Fruit fly (Drosophila melanogaster) whole organism, embryonic: ENCODE results near the gene Pop2.

ENCODE experiments used
- Ada2b ChIP-seq: fragments of 200-800 bp; sonication (Bioruptor generic); IDR thresholded peaks from 2 replicates; pipeline ENCODE4 v1.3.6; 2022; ENCODE audit warnings: missing biosample characterization, missing genetic modification characterization
- Bdp1 ChIP-seq: fragments of 200-800 bp; sonication (Bioruptor generic); optimal IDR thresholded peaks from 3 replicates; lab custom pipeline; 2016; ENCODE audit warnings: missing biosample characterization, missing genetic modification characterization
- Blimp-1 ChIP-seq: fragments of 200-800 bp; sonication (Bioruptor generic); optimal IDR thresholded peaks from 3 replicates; lab custom pipeline; 2018; ENCODE audit warnings: missing biosample characterization, missing genetic modification characterization, mild to moderate bottlenecking, moderate library complexity, missing genetic modification reagents
- CG10979 ChIP-seq: fragments of 200-800 bp; sonication (Bioruptor generic); optimal IDR thresholded peaks from 2 replicates; lab custom pipeline; 2018; ENCODE audit warnings: missing biosample characterization, mild to moderate bottlenecking, missing genetic modification characterization, moderate library complexity
- CG11504 ChIP-seq: fragments of 200-800 bp; sonication (Bioruptor generic); optimal IDR thresholded peaks from 3 replicates; lab custom pipeline; 2019; ENCODE audit warnings: missing biosample characterization, mild to moderate bottlenecking, missing genetic modification characterization, moderate library complexity
- CG11695 ChIP-seq: fragments of 200-800 bp; sonication (Bioruptor generic); IDR thresholded peaks from 3 replicates; pipeline ENCODE4 v1.3.6; 2022; ENCODE audit warnings: missing biosample characterization, missing genetic modification characterization
- CG13424 ChIP-seq: fragments of 200-800 bp; sonication (Bioruptor generic); optimal IDR thresholded peaks from 2 replicates; lab custom pipeline; 2019; ENCODE audit warnings: missing biosample characterization, mild to moderate bottlenecking, missing genetic modification characterization, moderate library complexity
- CG14710 ChIP-seq: fragments of 200-800 bp; sonication (Bioruptor generic); optimal IDR thresholded peaks from 3 replicates; lab custom pipeline; 2019; ENCODE audit warnings: missing biosample characterization, mild to moderate bottlenecking, missing genetic modification characterization, moderate library complexity
- CG15514 ChIP-seq: fragments of 200-800 bp; sonication (Bioruptor generic); optimal IDR thresholded peaks from 3 replicates; lab custom pipeline; 2017; ENCODE audit warnings: missing biosample characterization, missing genetic modification characterization, mild to moderate bottlenecking, moderate library complexity, missing genetic modification reagents
- CG15601 ChIP-seq: fragments of 200-800 bp; sonication (Bioruptor generic); optimal IDR thresholded peaks from 3 replicates; lab custom pipeline; 2019; ENCODE audit warnings: missing biosample characterization, mild to moderate bottlenecking, missing genetic modification characterization, moderate library complexity
- CG1603 ChIP-seq: fragments of 200-800 bp; sonication (Bioruptor generic); optimal IDR thresholded peaks from 2 replicates; lab custom pipeline; 2019; ENCODE audit warnings: missing biosample characterization, mild to moderate bottlenecking, missing genetic modification characterization, moderate library complexity
- CG17359 ChIP-seq: fragments of 200-800 bp; sonication (Bioruptor generic); optimal IDR thresholded peaks from 3 replicates; lab custom pipeline; 2018; ENCODE audit warnings: missing biosample characterization, mild to moderate bottlenecking, missing genetic modification characterization, moderate library complexity
- CG17361 ChIP-seq: fragments of 200-800 bp; sonication (Bioruptor generic); IDR thresholded peaks from 3 replicates; pipeline ENCODE4 v1.3.6; 2022; ENCODE audit warnings: missing biosample characterization, missing genetic modification characterization
- CG17829 ChIP-seq: fragments of 200-800 bp; optimal IDR thresholded peaks from 2 replicates; lab custom pipeline; 2019; ENCODE audit warnings: missing biosample characterization, mild to moderate bottlenecking, missing genetic modification characterization, moderate library complexity
- CG2712 ChIP-seq: fragments of 200-800 bp; optimal IDR thresholded peaks from 3 replicates; lab custom pipeline; 2019; ENCODE audit warnings: missing biosample characterization, mild to moderate bottlenecking, missing genetic modification characterization, moderate library complexity
- CG31441 ChIP-seq: fragments of 200-800 bp; sonication (Bioruptor generic); IDR thresholded peaks from 2 replicates; pipeline ENCODE4 v1.3.6; 2022; ENCODE audit warnings: missing biosample characterization, missing genetic modification characterization
- CG34376 ChIP-seq: fragments of 200-800 bp; sonication (Bioruptor generic); optimal IDR thresholded peaks from 2 replicates; lab custom pipeline; 2018; ENCODE audit warnings: missing biosample characterization, mild to moderate bottlenecking, missing genetic modification characterization
- CG3838 ChIP-seq: fragments of 200-800 bp; sonication (Bioruptor generic); optimal IDR thresholded peaks from 3 replicates; lab custom pipeline; 2016; ENCODE audit warnings: missing biosample characterization, missing genetic modification characterization
- CG43689 ChIP-seq: fragments of 200-800 bp; sonication (Bioruptor generic); IDR thresholded peaks from 2 replicates; pipeline ENCODE4 v1.3.6; 2022; ENCODE audit warnings: missing biosample characterization, missing genetic modification characterization
- CG6689 ChIP-seq: fragments of 200-800 bp; sonication (Bioruptor generic); IDR thresholded peaks from 2 replicates; pipeline ENCODE4 v1.3.6; 2022; ENCODE audit warnings: missing biosample characterization, missing genetic modification characterization
- CG7357 ChIP-seq: fragments of 200-800 bp; sonication (Bioruptor generic); IDR thresholded peaks from 3 replicates; pipeline ENCODE4 v1.3.6; 2022; ENCODE audit warnings: missing biosample characterization, missing genetic modification characterization
- CG8478 ChIP-seq: fragments of >200 bp; optimal IDR thresholded peaks from 2 replicates; lab custom pipeline; 2018
- D19A ChIP-seq: fragments of 200-800 bp; optimal IDR thresholded peaks from 3 replicates; lab custom pipeline; 2019; ENCODE audit warnings: missing biosample characterization, mild to moderate bottlenecking, missing genetic modification characterization, moderate library complexity
- D19B ChIP-seq: fragments of 200-800 bp; sonication (Bioruptor generic); optimal IDR thresholded peaks from 2 replicates; lab custom pipeline; 2017; ENCODE audit warnings: missing biosample characterization, mild to moderate bottlenecking, missing genetic modification characterization
- Dbx ChIP-seq: fragments of 200-800 bp; sonication (Bioruptor generic); IDR thresholded peaks from 3 replicates; pipeline ENCODE4 v1.3.6; 2022; ENCODE audit warnings: missing biosample characterization, missing genetic modification characterization
- Fer1 ChIP-seq: fragments of 200-800 bp; sonication (Bioruptor generic); optimal IDR thresholded peaks from 2 replicates; lab custom pipeline; 2017; ENCODE audit warnings: missing biosample characterization, mild to moderate bottlenecking, missing genetic modification characterization
- Gsc ChIP-seq: fragments of 200-800 bp; sonication (Bioruptor generic); IDR thresholded peaks from 2 replicates; pipeline ENCODE4 v1.3.6; 2022; ENCODE audit warnings: missing biosample characterization, missing genetic modification characterization
- Hr51 ChIP-seq, 2 experiments: fragments of 200-800 bp; sonication (Bioruptor generic); optimal IDR thresholded peaks; 2 replicates in 1 of 2; 3 replicates in 1 of 2; lab custom pipeline; 2016 to 2018; ENCODE audit warnings: missing biosample characterization in 2 of 2, missing genetic modification characterization in 2 of 2, mild to moderate bottlenecking in 1 of 2, moderate library complexity in 1 of 2
- Med ChIP-seq: fragments of 200-800 bp; sonication (Bioruptor generic); peaks from one replicate; lab custom pipeline; 2016; ENCODE audit warnings: missing biosample characterization, missing genetic modification characterization, mild to moderate bottlenecking, inconsistent platforms, moderate library complexity
- Oli ChIP-seq: fragments of 200-800 bp; sonication (Bioruptor generic); optimal IDR thresholded peaks from 2 replicates; lab custom pipeline; 2018; ENCODE audit warnings: missing biosample characterization, mild to moderate bottlenecking, missing genetic modification characterization, moderate library complexity
- Sox102F ChIP-seq: fragments of 200-800 bp; sonication (Bioruptor generic); optimal IDR thresholded peaks from 2 replicates; lab custom pipeline; 2018; ENCODE audit warnings: missing biosample characterization, mild to moderate bottlenecking, missing genetic modification characterization, moderate library complexity
- Xrp1 ChIP-seq: fragments of 200-800 bp; sonication (Bioruptor generic); IDR thresholded peaks from 2 replicates; pipeline ENCODE4 v1.3.6; 2022; ENCODE audit warnings: missing biosample characterization, missing genetic modification characterization
- ara ChIP-seq: fragments of 200-800 bp; sonication (Bioruptor generic); IDR thresholded peaks from 2 replicates; pipeline ENCODE4 v1.3.6; 2022; ENCODE audit warnings: missing biosample characterization, missing genetic modification characterization
- cas ChIP-seq: fragments of 200-800 bp; sonication (Bioruptor generic); IDR thresholded peaks from 2 replicates; pipeline ENCODE4 v1.3.6; 2022; ENCODE audit warnings: missing biosample characterization, missing genetic modification characterization
- fd96Cb ChIP-seq: fragments of 200-800 bp; sonication (Bioruptor generic); optimal IDR thresholded peaks from 2 replicates; lab custom pipeline; 2018; ENCODE audit warnings: missing biosample characterization, mild to moderate bottlenecking, missing genetic modification characterization, moderate library complexity
- gce ChIP-seq: fragments of 200-800 bp; sonication (Bioruptor generic); IDR thresholded peaks from 3 replicates; pipeline ENCODE4 v1.3.6; 2022; ENCODE audit warnings: missing biosample characterization, missing genetic modification characterization
- gcm ChIP-seq: fragments of 200-800 bp; sonication (Bioruptor generic); optimal IDR thresholded peaks from 2 replicates; lab custom pipeline; 2019; ENCODE audit warnings: missing biosample characterization, mild to moderate bottlenecking, missing genetic modification characterization, moderate library complexity
- gcm2 ChIP-seq: fragments of 200-800 bp; sonication (Bioruptor generic); optimal IDR thresholded peaks from 2 replicates; lab custom pipeline; 2016; ENCODE audit warnings: missing biosample characterization, missing genetic modification characterization
- klu ChIP-seq: fragments of 200-800 bp; sonication (Bioruptor generic); IDR thresholded peaks from 2 replicates; pipeline ENCODE4 v1.3.6; 2022; ENCODE audit warnings: missing biosample characterization, missing genetic modification characterization
- lab ChIP-seq: fragments of 200-800 bp; sonication (Bioruptor generic); optimal IDR thresholded peaks from 3 replicates; lab custom pipeline; 2017; ENCODE audit warnings: missing biosample characterization, missing genetic modification characterization, mild to moderate bottlenecking, moderate library complexity, missing genetic modification reagents
- nerfin-2 ChIP-seq: fragments of 200-800 bp; sonication (Bioruptor generic); IDR thresholded peaks from 2 replicates; pipeline ENCODE4 v1.3.6; 2022; ENCODE audit warnings: missing biosample characterization, missing genetic modification characterization; ENCODE audit not compliant: partially characterized antibody
- phol ChIP-seq: fragments of 200-800 bp; sonication (Bioruptor generic); optimal IDR thresholded peaks from 3 replicates; lab custom pipeline; 2018; ENCODE audit warnings: missing biosample characterization, mild to moderate bottlenecking, missing genetic modification characterization, moderate library complexity
- pum ChIP-seq: fragments of 200-800 bp; sonication (Bioruptor generic); optimal IDR thresholded peaks from 2 replicates; lab custom pipeline; 2016; ENCODE audit warnings: missing biosample characterization, missing genetic modification characterization
- ro ChIP-seq: fragments of 200-800 bp; sonication (Bioruptor generic); IDR thresholded peaks from 2 replicates; pipeline ENCODE4 v1.3.6; 2022; ENCODE audit warnings: missing biosample characterization, missing genetic modification characterization
- row ChIP-seq: fragments of 200-800 bp; sonication (Bioruptor generic); IDR thresholded peaks from 3 replicates; pipeline ENCODE4 v1.3.6; 2022; ENCODE audit warnings: missing biosample characterization, missing genetic modification characterization
- sc ChIP-seq, 3 experiments: fragments of >200 bp in 2 of 3; fragments of 200-800 bp in 1 of 3; sonication (Bioruptor generic) in 1 of 3; optimal IDR thresholded peaks; 2 replicates in 2 of 3; 3 replicates in 1 of 3; lab custom pipeline; 2017; ENCODE audit warnings: mild to moderate bottlenecking in 1 of 3, missing biosample characterization in 1 of 3, missing genetic modification characterization in 1 of 3, missing genetic modification reagents in 1 of 3
- schlank ChIP-seq: fragments of 200-800 bp; sonication (Bioruptor generic); optimal IDR thresholded peaks from 2 replicates; lab custom pipeline; 2018; ENCODE audit warnings: missing biosample characterization, mild to moderate bottlenecking, missing genetic modification characterization
- tin ChIP-seq: fragments of 200-800 bp; sonication (Bioruptor generic); optimal IDR thresholded peaks from 3 replicates; lab custom pipeline; 2016; ENCODE audit warnings: missing biosample characterization, missing genetic modification characterization

Pop2 gene

DNA sequence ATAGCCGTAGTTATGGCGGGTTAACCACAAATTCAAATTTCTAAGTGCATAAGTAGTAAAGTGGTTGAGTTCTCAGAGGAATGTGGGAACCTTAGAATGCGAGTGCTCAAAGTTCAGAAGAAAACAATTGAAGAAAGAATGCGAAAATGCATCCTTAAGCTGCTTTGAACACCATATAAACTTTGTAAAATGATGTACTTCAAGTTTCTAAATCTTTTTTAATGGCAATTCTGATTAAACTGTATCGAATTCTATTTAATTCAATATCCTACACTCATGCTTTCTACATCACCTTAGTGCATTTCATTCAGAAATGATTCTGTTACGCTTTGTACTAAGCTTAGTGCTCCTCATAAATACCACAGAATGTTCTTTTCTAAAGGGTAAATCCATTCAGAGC is 29.5 kb upstream of the Pop2 start, which contains the start of gene CG43993:
TSS of gene CG43993 (plus strand) at position 301 of the 400 bp plus-strand sequence.
- TF ChIP-seq CG8478 (lab: Kevin White, UChicago) (no peak), fd96Cb (tag; lab: Kevin White, UChicago) (no peak), klu (GFP tag; lab: Robert Waterston, UW) (no peak), CG15601 (tag; lab: Kevin White, UChicago) (no peak), gcm (no peak), schlank (no peak), CG13424 (tag; lab: Kevin White, UChicago) (no peak)

DNA sequence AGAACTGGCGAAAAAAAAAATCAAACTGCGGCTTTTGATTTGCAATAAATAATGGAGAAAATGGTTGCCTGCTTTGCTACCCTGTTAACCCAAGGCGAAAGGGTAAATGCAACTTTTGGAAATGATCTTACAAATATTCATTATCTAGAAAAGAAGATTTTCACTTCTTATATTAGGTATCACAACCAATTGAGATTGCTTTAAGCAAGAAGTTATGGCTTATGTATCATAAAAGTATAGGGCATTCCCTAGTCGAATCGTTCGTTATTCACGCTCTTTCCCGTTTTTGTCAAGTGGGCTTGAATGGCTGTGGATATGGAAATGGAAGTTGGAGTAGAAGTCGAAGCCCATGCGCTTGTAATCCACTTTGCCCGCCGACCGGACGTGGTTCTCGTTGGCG is 27.8 kb upstream of the Pop2 start:
- TF ChIP-seq pum (GFP tag; lab: Kevin White, UChicago) (no peak), sc (optimal IDR thresholded peaks at IDR 0.05; lab: Kevin White, UChicago) (no peak), sc (GFP tag; optimal IDR thresholded peaks at IDR 0.05; lab: Kevin White, UChicago) (no peak), CG15514 (GFP tag; lab: Kevin White, UChicago) (no peak), Ada2b (GFP tag; lab: Robert Waterston, UW) (peak; percentile 49; the same call in 1 of the 2 replicates), CG34376 (GFP tag; lab: Kevin White, UChicago) (no peak), Xrp1 (GFP tag; lab: Robert Waterston, UW) (peak; percentile 22; the same call in 1 of the 2 replicates), Fer1 (GFP tag; lab: Kevin White, UChicago) (no peak), tin (GFP tag; lab: Kevin White, UChicago) (peak; percentile 15), row (GFP tag; lab: Robert Waterston, UW) (peak; percentile 37; the same call in 1 of the 3 replicates), lab (GFP tag; lab: Kevin White, UChicago) (peak; percentile 36), CG3838 (GFP tag; lab: Kevin White, UChicago) (no peak), Sox102F (GFP tag; lab: Kevin White, UChicago) (peak; percentile 25), gcm2 (GFP tag; lab: Kevin White, UChicago) (no peak), D19A (tag; lab: Kevin White, UChicago) (peak; percentile 19), gce (GFP tag; lab: Robert Waterston, UW) (no peak), Oli (peak; percentile 16), Bdp1 (GFP tag; lab: Kevin White, UChicago) (no peak), CG17361 (0 out of 3 replicates have a peak, but pooled peaks have one; percentile 13), CG6689 (GFP tag; lab: Robert Waterston, UW) (0 out of 2 replicates have a peak, but pooled peaks have one; percentile 29), Dbx (GFP tag; lab: Robert Waterston, UW) (0 out of 3 replicates have a peak, but pooled peaks have one; percentile 19), ro (GFP tag; lab: Robert Waterston, UW) (no peak), cas (no peak), CG43689 (no peak), CG17829 (tag; lab: Kevin White, UChicago) (peak; percentile 9), CG2712 (tag; lab: Kevin White, UChicago) (peak; percentile 32), CG17359 (tag; lab: Kevin White, UChicago) (peak; percentile 4), Blimp-1 (peak; percentile 44), CG10979 (tag; lab: Kevin White, UChicago) (peak; percentile 43), CG31441 (GFP tag; lab: Robert Waterston, UW) (0 out of 2 replicates have a peak, but pooled peaks have one; percentile 8), Gsc (no peak), fd96Cb (tag; lab: Kevin White, UChicago) (peak; percentile 36), CG14710 (tag; lab: Kevin White, UChicago) (peak; percentile 6), CG1603 (peak; percentile 9), D19B (GFP tag; lab: Kevin White, UChicago) (peak; percentile 18), CG7357 (GFP tag; lab: Robert Waterston, UW) (no peak), CG11504 (tag; lab: Kevin White, UChicago) (peak; percentile 35), phol (tag; lab: Kevin White, UChicago) (peak; percentile 32), CG11695 (GFP tag; lab: Robert Waterston, UW) (0 out of 3 replicates have a peak, but pooled peaks have one; percentile 32), ara (GFP tag; lab: Robert Waterston, UW) (0 out of 2 replicates have a peak, but pooled peaks have one; percentile 6), Hr51 (GFP tag; optimal IDR thresholded peaks at IDR 0.05; lab: Kevin White, UChicago) (peak in 1 of 2 experiments; percentile 3), nerfin-2 (no peak), Med (GFP tag; lab: Kevin White, UChicago) (peak; percentile 9)
